Worm (Caenorhabditis elegans) whole organism, young adult: ENCODE data around the gene T22C8.3.

Source experiments
- ZK185.1 ChIP-seq: sonication (generic microtip); optimal IDR thresholded peaks from 2 replicates; lab custom pipeline; 2016; ENCODE audit warnings: mild to moderate bottlenecking, missing genetic modification characterization, missing compliant biosample characterization; ENCODE audit not compliant: poor library complexity, severe bottlenecking
- akir-1 ChIP-seq: fragments of 200-800 bp; sonication (Bioruptor generic); optimal IDR thresholded peaks from 2 replicates; lab custom pipeline; 2018; ENCODE audit warnings: mild to moderate bottlenecking, missing genetic modification characterization, moderate library complexity, missing compliant biosample characterization
- pha-4 ChIP-seq: fragments of 150-350 bp; sonication (generic microtip); optimal IDR thresholded peaks from 2 replicates; lab custom pipeline; 2014; ENCODE audit warnings: missing biosample characterization, missing genetic modification reagents, missing genetic modification characterization
- snpc-4 ChIP-seq, 5 experiments: fragments of 150-350 bp in 1 of 5; sonication (generic microtip) in 4 of 5; optimal IDR thresholded peaks; 2 replicates each; lab custom pipeline; 2014 to 2018; ENCODE audit warnings: missing genetic modification characterization in 5 of 5, missing biosample characterization in 3 of 5, antibody characterized with exemption in 2 of 5, mild to moderate bottlenecking in 2 of 5, missing compliant biosample characterization in 2 of 5, missing genotype in 2 of 5, moderate library complexity in 2 of 5, missing genetic modification reagents in 1 of 5

ce11 chrII:8607662-8608061 lies 14.1 kb downstream of the T22C8.3 start, which contains the start of gene F28C6.10:
- TF ChIP-seq ZK185.1 (tag; lab: Kevin White, UChicago) (no peak), pha-4 (tag; lab: Kevin White, UChicago) (no peak), snpc-4 (GFP tag; optimal IDR thresholded peaks at IDR 0.05; lab: Kevin White, UChicago) (no peak), snpc-4 (tag; optimal IDR thresholded peaks at IDR 0.05; lab: Kevin White, UChicago) (no peak), akir-1 (no peak)
